Fruit fly (Drosophila melanogaster) whole organism, embryonic: ENCODE results near the gene Kua.

Experiments
- Bgb ChIP-seq: fragments of 200-800 bp; sonication (Bioruptor generic); IDR thresholded peaks from 2 replicates; pipeline ENCODE4 v1.3.6; 2022; ENCODE audit warnings: missing biosample characterization, missing genetic modification characterization; ENCODE audit not compliant: partially characterized antibody
- CG10431 ChIP-seq: fragments of 200-800 bp; sonication (Bioruptor generic); optimal IDR thresholded peaks from 3 replicates; lab custom pipeline; 2018; ENCODE audit warnings: missing biosample characterization, mild to moderate bottlenecking, missing genetic modification characterization
- CG10959 ChIP-seq: fragments of 200-800 bp; sonication (Bioruptor generic); IDR thresholded peaks from 2 replicates; pipeline ENCODE4 v1.3.6; 2022; ENCODE audit warnings: missing biosample characterization, missing genetic modification characterization
- CG11695 ChIP-seq: fragments of 200-800 bp; sonication (Bioruptor generic); IDR thresholded peaks from 3 replicates; pipeline ENCODE4 v1.3.6; 2022; ENCODE audit warnings: missing biosample characterization, missing genetic modification characterization
- CG11696 ChIP-seq: fragments of 200-800 bp; sonication (Bioruptor generic); IDR thresholded peaks from 2 replicates; pipeline ENCODE4 v1.3.6; 2022; ENCODE audit warnings: missing biosample characterization, missing genetic modification characterization
- CG11723 ChIP-seq: fragments of 200-800 bp; sonication (Bioruptor generic); optimal IDR thresholded peaks from 2 replicates; lab custom pipeline; 2017; ENCODE audit warnings: missing biosample characterization, mild to moderate bottlenecking, missing genetic modification characterization
- CG12104 ChIP-seq: fragments of 200-800 bp; sonication (Bioruptor generic); optimal IDR thresholded peaks from 3 replicates; lab custom pipeline; 2016; ENCODE audit warnings: missing biosample characterization, missing genetic modification characterization
- CG14667 ChIP-seq: fragments of 200-800 bp; sonication (Bioruptor generic); IDR thresholded peaks from 2 replicates; pipeline ENCODE4 v1.3.6; 2022; ENCODE audit warnings: missing biosample characterization, missing genetic modification characterization
- CG16813 ChIP-seq: fragments of 200-800 bp; sonication (Bioruptor generic); IDR thresholded peaks from 3 replicates; pipeline ENCODE4 v1.3.6; 2022; ENCODE audit warnings: missing biosample characterization, missing genetic modification characterization; ENCODE audit not compliant: partially characterized antibody
- CG2202 ChIP-seq: fragments of 200-800 bp; sonication (Bioruptor generic); optimal IDR thresholded peaks from 2 replicates; lab custom pipeline; 2018; ENCODE audit warnings: missing biosample characterization, mild to moderate bottlenecking, missing genetic modification characterization
- CG2678 ChIP-seq: fragments of 200-800 bp; sonication (Bioruptor generic); optimal IDR thresholded peaks from 3 replicates; lab custom pipeline; 2019; ENCODE audit warnings: missing biosample characterization, mild to moderate bottlenecking, missing genetic modification characterization, moderate library complexity
- CG2875 ChIP-seq: fragments of 200-800 bp; sonication (Bioruptor generic); optimal IDR thresholded peaks from 2 replicates; lab custom pipeline; 2017; ENCODE audit warnings: missing biosample characterization, mild to moderate bottlenecking, missing genetic modification characterization, missing genetic modification reagents
- CG33557 ChIP-seq: fragments of 200-800 bp; sonication (Bioruptor generic); optimal IDR thresholded peaks from 2 replicates; lab custom pipeline; 2019; ENCODE audit warnings: missing biosample characterization, mild to moderate bottlenecking, missing genetic modification characterization, moderate library complexity
- CG5245 ChIP-seq: fragments of 200-800 bp; sonication (Bioruptor generic); optimal IDR thresholded peaks from 3 replicates; lab custom pipeline; 2016; ENCODE audit warnings: missing biosample characterization, missing genetic modification characterization
- CG6254 ChIP-seq: fragments of 200-800 bp; sonication (Bioruptor generic); optimal IDR thresholded peaks from 3 replicates; lab custom pipeline; 2017; ENCODE audit warnings: mild to moderate bottlenecking, missing biosample characterization, missing genetic modification reagents, missing genetic modification characterization
- CG6683 ChIP-seq: fragments of 200-800 bp; sonication (Bioruptor generic); optimal IDR thresholded peaks from 2 replicates; lab custom pipeline; 2017; ENCODE audit warnings: missing biosample characterization, mild to moderate bottlenecking, missing genetic modification characterization, missing genetic modification reagents
- CG7987 ChIP-seq: fragments of 200-800 bp; sonication (Bioruptor generic); optimal IDR thresholded peaks from 2 replicates; lab custom pipeline; 2018; ENCODE audit warnings: missing biosample characterization, mild to moderate bottlenecking, missing genetic modification characterization, moderate library complexity
- CG8290 ChIP-seq, 3 experiments: fragments of 200-800 bp; sonication (Bioruptor generic); optimal IDR thresholded peaks; 2 replicates each; lab custom pipeline; 2016 to 2019; ENCODE audit warnings: missing biosample characterization in 3 of 3, missing genetic modification characterization in 3 of 3, mild to moderate bottlenecking in 2 of 3, moderate library complexity in 1 of 3
- CG8388 ChIP-seq: fragments of 200-800 bp; sonication (Bioruptor generic); optimal IDR thresholded peaks from 2 replicates; lab custom pipeline; 2019; ENCODE audit warnings: missing biosample characterization, mild to moderate bottlenecking, missing genetic modification characterization, moderate library complexity
- CG9876 ChIP-seq: fragments of 200-800 bp; sonication (Bioruptor generic); optimal IDR thresholded peaks from 2 replicates; lab custom pipeline; 2016; ENCODE audit warnings: missing biosample characterization, missing genetic modification characterization
- Dip2 ChIP-seq: fragments of 200-800 bp; sonication (Bioruptor generic); IDR thresholded peaks from 2 replicates; pipeline ENCODE4 v1.3.6; 2022; ENCODE audit warnings: missing biosample characterization, missing genetic modification characterization
- Gug ChIP-seq: fragments of 200-800 bp; sonication (Bioruptor generic); IDR thresholded peaks from 4 replicates; pipeline ENCODE4 v1.3.6; 2022; ENCODE audit warnings: missing biosample characterization, missing genetic modification characterization
- HHEX ChIP-seq: fragments of 200-800 bp; sonication (Bioruptor generic); optimal IDR thresholded peaks from 3 replicates; lab custom pipeline; 2017; ENCODE audit warnings: missing biosample characterization, mild to moderate bottlenecking, missing genetic modification characterization, missing genetic modification reagents
- Hmr ChIP-seq: fragments of 200-800 bp; sonication (Bioruptor generic); optimal IDR thresholded peaks from 3 replicates; lab custom pipeline; 2017; ENCODE audit warnings: mild to moderate bottlenecking, missing biosample characterization, missing genetic modification reagents, missing genetic modification characterization
- NC2β ChIP-seq: fragments of 200-800 bp; sonication (Bioruptor generic); optimal IDR thresholded peaks from 2 replicates; lab custom pipeline; 2016; ENCODE audit warnings: missing biosample characterization, missing genetic modification characterization
- Oli ChIP-seq: fragments of 200-800 bp; sonication (Bioruptor generic); optimal IDR thresholded peaks from 2 replicates; lab custom pipeline; 2018; ENCODE audit warnings: missing biosample characterization, mild to moderate bottlenecking, missing genetic modification characterization, moderate library complexity
- Opbp ChIP-seq: fragments of 200-800 bp; sonication (Bioruptor generic); IDR thresholded peaks from 3 replicates; pipeline ENCODE4 v1.3.6; 2022; ENCODE audit warnings: missing biosample characterization, missing genetic modification characterization; ENCODE audit not compliant: partially characterized antibody
- Optix ChIP-seq: fragments of 200-800 bp; sonication (Bioruptor generic); IDR thresholded peaks from 3 replicates; pipeline ENCODE4 v1.3.6; 2022; ENCODE audit warnings: missing biosample characterization, missing genetic modification characterization
- Xrp1 ChIP-seq: fragments of 200-800 bp; sonication (Bioruptor generic); IDR thresholded peaks from 2 replicates; pipeline ENCODE4 v1.3.6; 2022; ENCODE audit warnings: missing biosample characterization, missing genetic modification characterization
- ara ChIP-seq: fragments of 200-800 bp; sonication (Bioruptor generic); IDR thresholded peaks from 2 replicates; pipeline ENCODE4 v1.3.6; 2022; ENCODE audit warnings: missing biosample characterization, missing genetic modification characterization
- ash1 ChIP-seq: fragments of 200-800 bp; sonication (Bioruptor generic); optimal IDR thresholded peaks from 2 replicates; lab custom pipeline; 2018; ENCODE audit warnings: missing biosample characterization, mild to moderate bottlenecking, missing genetic modification characterization
- bcd ChIP-seq: fragments of 200-800 bp; sonication (Bioruptor generic); optimal IDR thresholded peaks from 2 replicates; lab custom pipeline; 2017; ENCODE audit warnings: missing biosample characterization, mild to moderate bottlenecking, missing genetic modification characterization
- corto ChIP-seq: fragments of 200-800 bp; sonication (Bioruptor generic); optimal IDR thresholded peaks from 2 replicates; lab custom pipeline; 2016; ENCODE audit warnings: missing biosample characterization, mild to moderate bottlenecking, missing genetic modification characterization, moderate library complexity
- dan ChIP-seq: fragments of 200-800 bp; sonication (Bioruptor generic); IDR thresholded peaks from 2 replicates; pipeline ENCODE4 v1.3.6; 2022; ENCODE audit warnings: missing biosample characterization, missing genetic modification characterization
- dati ChIP-seq: fragments of 200-800 bp; sonication (Bioruptor generic); IDR thresholded peaks from 2 replicates; pipeline ENCODE4 v1.3.6; 2022; ENCODE audit warnings: missing biosample characterization, missing genetic modification characterization
- dpn ChIP-seq, 2 experiments: fragments of 200-800 bp; sonication (Bioruptor generic); optimal IDR thresholded peaks; 3 replicates each; lab custom pipeline; 2016; ENCODE audit warnings: missing biosample characterization in 2 of 2, missing genetic modification characterization in 2 of 2
- eve ChIP-seq, 2 experiments: fragments of >200 bp; optimal IDR thresholded peaks; 2 replicates each; lab custom pipeline; 2017; ENCODE audit warnings: missing biosample characterization in 2 of 2, missing genetic modification characterization in 2 of 2
- exex ChIP-seq: fragments of 200-800 bp; sonication (Bioruptor generic); optimal IDR thresholded peaks from 4 replicates; lab custom pipeline; 2018; ENCODE audit warnings: missing biosample characterization, mild to moderate bottlenecking, missing genetic modification characterization, moderate library complexity
- gcm ChIP-seq: fragments of 200-800 bp; sonication (Bioruptor generic); optimal IDR thresholded peaks from 2 replicates; lab custom pipeline; 2019; ENCODE audit warnings: missing biosample characterization, mild to moderate bottlenecking, missing genetic modification characterization, moderate library complexity
- inv ChIP-seq: fragments of 200-800 bp; sonication (Bioruptor generic); IDR thresholded peaks from 2 replicates; pipeline ENCODE4 v1.3.6; 2022; ENCODE audit warnings: missing biosample characterization, missing genetic modification characterization; ENCODE audit not compliant: partially characterized antibody
- lov ChIP-seq, 2 experiments: fragments of 200-800 bp in 1 of 2; fragments of >200 bp in 1 of 2; sonication (Bioruptor generic) in 1 of 2; IDR thresholded peaks in 1 of 2; optimal IDR thresholded peaks in 1 of 2; 2 replicates in 1 of 2; 3 replicates in 1 of 2; pipeline versions ENCODE4 v1.3.6 to Lab custom; 2017 to 2022; ENCODE audit warnings: missing biosample characterization in 1 of 2, missing genetic modification characterization in 1 of 2
- luna ChIP-seq: fragments of 200-800 bp; sonication (Bioruptor generic); optimal IDR thresholded peaks from 2 replicates; lab custom pipeline; 2016; ENCODE audit warnings: missing biosample characterization, missing genetic modification characterization
- pita ChIP-seq: fragments of 200-800 bp; sonication (Bioruptor generic); optimal IDR thresholded peaks from 2 replicates; lab custom pipeline; 2017; ENCODE audit warnings: missing biosample characterization, mild to moderate bottlenecking, missing genetic modification characterization
- pum ChIP-seq: fragments of 200-800 bp; sonication (Bioruptor generic); optimal IDR thresholded peaks from 2 replicates; lab custom pipeline; 2016; ENCODE audit warnings: missing biosample characterization, missing genetic modification characterization
- salm ChIP-seq: fragments of 200-800 bp; sonication (Bioruptor generic); optimal IDR thresholded peaks from 2 replicates; lab custom pipeline; 2018; ENCODE audit warnings: missing biosample characterization, mild to moderate bottlenecking, missing genetic modification characterization
- trh ChIP-seq: fragments of 200-800 bp; sonication (Bioruptor generic); optimal IDR thresholded peaks from 2 replicates; lab custom pipeline; 2016; ENCODE audit warnings: missing biosample characterization, missing genetic modification characterization
- unpg ChIP-seq: fragments of 200-800 bp; sonication (Bioruptor generic); optimal IDR thresholded peaks from 3 replicates; lab custom pipeline; 2018; ENCODE audit warnings: missing biosample characterization, mild to moderate bottlenecking, missing genetic modification characterization, moderate library complexity

Kua gene

dm6 chr2L:20086295-20087096 lies 10.9 kb upstream of the Kua start (continued):
- TF ChIP-seq bcd (GFP tag; lab: Kevin White, UChicago) (peak; percentile 69), ash1 (no peak), corto (GFP tag; lab: Kevin White, UChicago) (peak; percentile 89), unpg (GFP tag; lab: Kevin White, UChicago) (peak; percentile 89), CG8290 (GFP tag; optimal IDR thresholded peaks at IDR 0.05; lab: Kevin White, UChicago) (peak; percentile 27), CG8290 (tag; optimal IDR thresholded peaks at IDR 0.05; lab: Kevin White, UChicago) (peak; percentile 21 to 63), Opbp (no peak), CG11723 (GFP tag; lab: Kevin White, UChicago) (peak; percentile 51), CG11695 (GFP tag; lab: Robert Waterston, UW) (peak; percentile 93), salm (tag; lab: Kevin White, UChicago) (peak; percentile 73), pita (GFP tag; lab: Kevin White, UChicago) (no peak), CG2875 (GFP tag; lab: Kevin White, UChicago) (peak; percentile 87), CG10431 (GFP tag; lab: Kevin White, UChicago) (peak; percentile 67), CG2678 (peak; percentile 87), Oli (peak; percentile 81), Hmr (peak; percentile 81), CG11696 (GFP tag; lab: Robert Waterston, UW) (peak; percentile 82), CG9876 (peak; percentile 66), eve (GFP tag; optimal IDR thresholded peaks at IDR 0.05; lab: Kevin White, UChicago) (no peak), Gug (GFP tag; lab: Robert Waterston, UW) (peak; percentile 74), dan (GFP tag; lab: Robert Waterston, UW) (peak; percentile 51; the same call in 1 of the 2 replicates), CG14667 (GFP tag; lab: Robert Waterston, UW) (peak; percentile 82), CG8388 (peak; percentile 81), dpn (GFP tag; optimal IDR thresholded peaks at IDR 0.05; lab: Kevin White, UChicago) (peak; percentile 68 to 79), ara (GFP tag; lab: Robert Waterston, UW) (peak; percentile 93), CG12104 (GFP tag; lab: Kevin White, UChicago) (peak; percentile 68), HHEX (GFP tag; lab: Kevin White, UChicago) (peak; percentile 86), CG7987 (GFP tag; lab: Kevin White, UChicago) (peak; percentile 71), CG10959 (GFP tag; lab: Robert Waterston, UW) (peak; percentile 59), dati (peak; percentile 83), inv (no peak), Dip2 (GFP tag; lab: Robert Waterston, UW) (no peak; the same call in 1 of the 2 replicates), NC2β (peak; percentile 74), exex (tag; lab: Kevin White, UChicago) (peak; percentile 72), luna (GFP tag; lab: Kevin White, UChicago) (no peak), CG33557 (GFP tag; lab: Kevin White, UChicago) (peak; percentile 65), CG6683 (GFP tag; lab: Kevin White, UChicago) (peak; percentile 77), CG5245 (GFP tag; lab: Kevin White, UChicago) (peak; percentile 40), trh (GFP tag; lab: Kevin White, UChicago) (peak; percentile 63), gcm (GFP tag; lab: Kevin White, UChicago) (peak; percentile 87), lov (optimal IDR thresholded peaks at IDR 0.05; lab: Kevin White, UChicago) (no peak), lov (GFP tag; IDR thresholded peaks at IDR 0.05; lab: Robert Waterston, UW) (peak; percentile 78; the same call in 2 of the 3 replicates), CG6254 (GFP tag; lab: Kevin White, UChicago) (peak; percentile 72), CG2202 (tag; lab: Kevin White, UChicago) (peak; percentile 70), Bgb (GFP tag; lab: Robert Waterston, UW) (peak; percentile 52), pum (GFP tag; lab: Kevin White, UChicago) (peak; percentile 84), Optix (GFP tag; lab: Robert Waterston, UW) (peak; percentile 77), Xrp1 (GFP tag; lab: Robert Waterston, UW) (peak; percentile 89), CG16813 (GFP tag; lab: Robert Waterston, UW) (no peak)
